Fruit fly (Drosophila melanogaster): Measurements from ENCODE around the gene RanBP3.

Gene RanBP3

DNA sequence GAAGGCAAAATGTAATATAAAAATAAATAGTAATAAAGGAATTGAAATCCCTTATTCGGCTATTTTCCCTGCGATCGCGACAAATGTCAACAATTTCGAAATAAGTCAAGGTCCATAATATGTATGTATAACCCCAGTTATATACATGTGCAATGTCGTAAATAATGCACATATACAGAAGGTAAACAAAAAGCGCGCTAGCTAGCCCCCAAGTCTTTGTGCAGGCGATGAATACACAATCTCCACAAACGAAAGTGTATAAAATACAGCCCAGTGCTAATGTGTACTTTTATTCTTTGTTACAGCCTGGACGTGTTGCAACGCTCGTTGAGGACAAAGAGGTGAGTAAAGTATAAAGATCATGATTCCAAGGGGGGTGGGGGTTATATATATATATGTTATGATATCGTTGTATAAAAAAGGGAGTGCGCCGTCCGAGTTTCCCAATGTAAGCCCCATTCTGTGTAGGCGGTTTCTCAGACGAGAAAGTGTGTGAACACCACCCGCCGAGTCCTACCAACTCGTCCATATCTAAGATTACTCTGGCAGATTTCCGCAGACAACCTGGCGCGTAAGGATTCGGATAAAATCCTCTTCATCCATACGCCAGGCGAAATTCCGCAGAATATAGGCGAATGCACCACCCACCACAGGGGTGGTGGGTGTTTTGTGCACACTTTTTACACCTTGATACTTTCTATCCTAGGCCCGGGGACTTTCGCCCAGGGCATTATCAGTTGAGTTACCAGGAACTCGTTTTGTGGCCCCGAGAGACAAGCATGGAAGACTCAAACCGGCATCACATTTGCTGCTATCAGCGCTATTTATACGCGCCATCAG is 22.8 kb downstream of the RanBP3 start (continued):
- TF ChIP-seq CG15514 (GFP tag; optimal IDR thresholded peaks at IDR 0.05) (peak; percentile 25), ftz-f1 (GFP tag; optimal IDR thresholded peaks at IDR 0.05) (peak; percentile 44), yki (optimal IDR thresholded peaks at IDR 0.05) (no peak), mirr (GFP tag; optimal IDR thresholded peaks at IDR 0.05) (peak; percentile 70), CG30403 (GFP tag; optimal IDR thresholded peaks at IDR 0.05) (no peak), fd64A (GFP tag; optimal IDR thresholded peaks at IDR 0.05) (no peak), B-H1 (GFP tag; IDR thresholded peaks at IDR 0.05) (no peak), CG3726 (GFP tag; IDR thresholded peaks at IDR 0.05) (no peak), Elba2 (GFP tag; optimal IDR thresholded peaks at IDR 0.05) (no peak), Sin3A (optimal IDR thresholded peaks at IDR 0.05) (no peak), CG34224 (GFP tag; IDR thresholded peaks at IDR 0.05; ENCODE audit: partially characterized antibody) (peak; percentile 72), CG17328 (GFP tag; IDR thresholded peaks at IDR 0.05) (0 out of 2 replicates have a peak, but pooled peaks have one; percentile 28), MBD-R2 (GFP tag; IDR thresholded peaks at IDR 0.05) (no peak; the same call in 1 of the 2 replicates), NFAT (GFP tag; IDR thresholded peaks at IDR 0.05) (0 out of 2 replicates have a peak, but pooled peaks have one; percentile 11), CG9797 (GFP tag; optimal IDR thresholded peaks at IDR 0.05) (no peak), CG13287 (GFP tag; IDR thresholded peaks at IDR 0.05; ENCODE audit: partially characterized antibody) (peak; percentile 50), CG16813 (GFP tag; IDR thresholded peaks at IDR 0.05; ENCODE audit: partially characterized antibody) (peak; percentile 51; the same call in 2 of the 3 replicates), CG3838 (GFP tag; optimal IDR thresholded peaks at IDR 0.05) (no peak), Dfd (GFP tag; optimal IDR thresholded peaks at IDR 0.05) (no peak), Doc3 (GFP tag; IDR thresholded peaks at IDR 0.05; ENCODE audit: partially characterized antibody) (no peak), CG14965 (GFP tag; optimal IDR thresholded peaks at IDR 0.05; ENCODE audit: borderline replicate concordance) (no peak), cad (GFP tag; optimal IDR thresholded peaks at IDR 0.05) (peak; percentile 5), hkb (optimal IDR thresholded peaks at IDR 0.05) (no peak), hkb (GFP tag; IDR thresholded peaks at IDR 0.05) (no peak; the same call in 1 of the 2 replicates), CG12769 (tag; optimal IDR thresholded peaks at IDR 0.05) (peak; percentile 98), CG10565 (GFP tag; optimal IDR thresholded peaks at IDR 0.05) (no peak), Fer2 (tag; optimal IDR thresholded peaks at IDR 0.05) (no peak), ttk (GFP tag; IDR thresholded peaks at IDR 0.05) (peak; percentile 53; the same call in 1 of the 2 replicates), HLH54F (GFP tag; optimal IDR thresholded peaks at IDR 0.05) (no peak), tup (GFP tag; optimal IDR thresholded peaks at IDR 0.05) (no peak), toy (GFP tag; IDR thresholded peaks at IDR 0.05) (no peak), knrl (GFP tag; IDR thresholded peaks at IDR 0.05; ENCODE audit: partially characterized antibody) (peak; percentile 57), CG3407 (GFP tag; optimal IDR thresholded peaks at IDR 0.05) (no peak), h (optimal IDR thresholded peaks at IDR 0.05) (no peak), CG14860 (GFP tag; IDR thresholded peaks at IDR 0.05; ENCODE audit: partially characterized antibody) (peak; percentile 63; the same call in 2 of the 3 replicates), CG10366 (GFP tag; IDR thresholded peaks at IDR 0.05) (no peak), CG6791 (GFP tag; IDR thresholded peaks at IDR 0.05; ENCODE audit: partially characterized antibody) (peak; percentile 88; the same call in 2 of the 3 replicates), kni (GFP tag; optimal IDR thresholded peaks at IDR 0.05) (peak; percentile 65), bcd (GFP tag; optimal IDR thresholded peaks at IDR 0.05) (no peak), sug (tag; optimal IDR thresholded peaks at IDR 0.05) (peak; percentile 88), tll (GFP tag; optimal IDR thresholded peaks at IDR 0.05) (no peak), CG6254 (GFP tag; optimal IDR thresholded peaks at IDR 0.05) (peak; percentile 31), CG18476 (GFP tag; optimal IDR thresholded peaks at IDR 0.05) (no peak), Poxn (GFP tag; IDR thresholded peaks at IDR 0.05) (no peak), ems (GFP tag; optimal IDR thresholded peaks at IDR 0.05) (no peak), crol (GFP tag; IDR thresholded peaks at IDR 0.05) (peak; percentile 36; the same call in 1 of the 2 replicates), ash1 (GFP tag; optimal IDR thresholded peaks at IDR 0.05) (no peak), ro (GFP tag; IDR thresholded peaks at IDR 0.05) (no peak), ATbp (GFP tag; optimal IDR thresholded peaks at IDR 0.05) (no peak)
